Worm (Caenorhabditis elegans) whole organism, midembryonic: ENCODE measurements around the gene mls-1.
A peak's percentile ranks its signal among the peaks of the same experiment; 100 is the strongest.

Source experiments
- T22C8.4 ChIP-seq: fragments of 200-800 bp; sonication (Bioruptor generic); IDR thresholded peaks from 2 replicates; pipeline ENCODE4 v1.3.6; 2022; ENCODE audit warnings: missing genetic modification characterization, missing compliant biosample characterization
- cog-1 ChIP-seq: sonication (generic microtip); optimal IDR thresholded peaks from 2 replicates; lab custom pipeline; 2016; ENCODE audit warnings: missing genetic modification characterization, missing compliant biosample characterization
- flt-1 ChIP-seq: fragments of 200-800 bp; sonication (Bioruptor generic); IDR thresholded peaks from 2 replicates; pipeline ENCODE4 v1.3.6; 2022; ENCODE audit warnings: missing genetic modification characterization, missing compliant biosample characterization
- klf-2 ChIP-seq: fragments of 200-800 bp; sonication (Bioruptor generic); conservative IDR thresholded peaks from 2 replicates; pipeline ENCODE4 v1.3.6; 2022; ENCODE audit warnings: missing genetic modification reagents, missing genetic modification characterization, missing compliant biosample characterization
- med-1 ChIP-seq: sonication (generic microtip); optimal IDR thresholded peaks from 2 replicates; lab custom pipeline; 2017; ENCODE audit warnings: missing genetic modification characterization, mild to moderate bottlenecking, missing compliant biosample characterization, antibody characterized with exemption, missing genetic modification reagents; ENCODE audit not compliant: insufficient read depth
- ref-1 ChIP-seq: fragments of 200-800 bp; sonication (Bioruptor generic); conservative IDR thresholded peaks from 2 replicates; pipeline ENCODE4 v1.3.6; 2022; ENCODE audit warnings: missing genetic modification reagents, missing genetic modification characterization, missing compliant biosample characterization
- tab-1 ChIP-seq: fragments of 200-800 bp; sonication (Bioruptor generic); IDR thresholded peaks from 2 replicates; pipeline ENCODE4 v1.3.6; 2022; ENCODE audit warnings: missing genetic modification characterization, missing compliant biosample characterization
- ztf-23 ChIP-seq: fragments of 200-800 bp; sonication (Bioruptor generic); IDR thresholded peaks from 2 replicates; pipeline ENCODE4 v1.3.6; 2022; ENCODE audit warnings: missing genetic modification reagents, missing genetic modification characterization, missing compliant biosample characterization
- ztf-29 ChIP-seq: fragments of 200-800 bp; sonication (Bioruptor generic); IDR thresholded peaks from 2 replicates; pipeline ENCODE4 v1.3.6; 2022; ENCODE audit warnings: missing genetic modification reagents, missing genetic modification characterization, missing compliant biosample characterization

mls-1 gene

ce11 chrIII:7484765-7485164 is 24.6 kb downstream of the mls-1 start:
- no peak for TF ChIP-seq med-1 (GFP tag; lab: Kevin White, UChicago)
- TF ChIP-seq ztf-29 (GFP tag; lab: Robert Waterston, UW), result no peak
- TF ChIP-seq T22C8.4, result no peak

ce11 chrIII:7488303-7488702 is 28.2 kb downstream of the mls-1 start:
- TF ChIP-seq ztf-29 (GFP tag; lab: Robert Waterston, UW) (no peak), med-1 (GFP tag; lab: Kevin White, UChicago) (no peak), ztf-23 (no peak), T22C8.4 (no peak), cog-1 (tag; lab: Kevin White, UChicago) (no peak), flt-1 (GFP tag; lab: Robert Waterston, UW) (no peak), tab-1 (GFP tag; lab: Robert Waterston, UW) (no peak), ref-1 (GFP tag; lab: Robert Waterston, UW) (no peak), klf-2 (GFP tag; lab: Robert Waterston, UW) (no peak)

ce11 chrIII:7489055-7489534 is 29.0 kb downstream of the mls-1 start, which contains the start of gene mup-4:
TSS of gene mup-4 (minus strand) at chrIII:7489105.
- TF ChIP-seq klf-2 (GFP tag; lab: Robert Waterston, UW), result no peak
- no peak for TF ChIP-seq ztf-23
- no peak for TF ChIP-seq ref-1 (GFP tag; lab: Robert Waterston, UW)
- TF ChIP-seq ztf-29 (GFP tag; lab: Robert Waterston, UW), result no peak
- TF ChIP-seq flt-1 (GFP tag; lab: Robert Waterston, UW), result no peak
- no peak for TF ChIP-seq cog-1 (tag; lab: Kevin White, UChicago)

- TF ChIP-seq ztf-29 (GFP tag; lab: Robert Waterston, UW), result no peak
- TF ChIP-seq flt-1 (GFP tag; lab: Robert Waterston, UW), result no peak
- no peak for TF ChIP-seq med-1 (GFP tag; lab: Kevin White, UChicago)
- TF ChIP-seq cog-1 (tag; lab: Kevin White, UChicago), result no peak
- TF ChIP-seq ref-1 (GFP tag; lab: Robert Waterston, UW), result no peak
- no peak for TF ChIP-seq ztf-23
These were observed 29.9 kb downstream of the mls-1 start for ce11 chrIII:7490061-7490460.

ce11 chrIII:7491931-7492330 is 31.8 kb downstream of the mls-1 start:
- no peak for TF ChIP-seq klf-2 (GFP tag; lab: Robert Waterston, UW)
- TF ChIP-seq flt-1 (GFP tag; lab: Robert Waterston, UW), result no peak
- no peak for TF ChIP-seq cog-1 (tag; lab: Kevin White, UChicago)
- TF ChIP-seq ref-1 (GFP tag; lab: Robert Waterston, UW), result no peak

- TF ChIP-seq flt-1 (GFP tag; lab: Robert Waterston, UW) (peak; percentile 78), klf-2 (GFP tag; lab: Robert Waterston, UW) (no peak)
These were observed 34.7 kb downstream of the mls-1 start for ce11 chrIII:7494850-7495314.

ce11 chrIII:7495616-7496146 is 35.5 kb downstream of the mls-1 start:
- TF ChIP-seq ztf-29 (GFP tag; lab: Robert Waterston, UW) (no peak), ztf-23 (no peak), ref-1 (GFP tag; lab: Robert Waterston, UW) (no peak), cog-1 (tag; lab: Kevin White, UChicago) (no peak), tab-1 (GFP tag; lab: Robert Waterston, UW) (no peak), T22C8.4 (no peak), klf-2 (GFP tag; lab: Robert Waterston, UW) (no peak), med-1 (GFP tag; lab: Kevin White, UChicago) (no peak)

- TF ChIP-seq flt-1 (GFP tag; lab: Robert Waterston, UW) (no peak), tab-1 (GFP tag; lab: Robert Waterston, UW) (no peak), med-1 (GFP tag; lab: Kevin White, UChicago) (no peak), T22C8.4 (no peak), ztf-29 (GFP tag; lab: Robert Waterston, UW) (no peak), klf-2 (GFP tag; lab: Robert Waterston, UW) (no peak), ztf-23 (no peak)
These were observed 37.7 kb downstream of the mls-1 start, which contains the start of gene cgh-1 for ce11 chrIII:7497782-7498266. TSS of gene cgh-1 (minus strand) at chrIII:7497832.

- TF ChIP-seq tab-1 (GFP tag; lab: Robert Waterston, UW) (0 out of 2 replicates have a peak, but pooled peaks have one; percentile 20), cog-1 (tag; lab: Kevin White, UChicago) (peak; percentile 63), ztf-23 (peak; percentile 64; the same call in 1 of the 2 replicates), flt-1 (GFP tag; lab: Robert Waterston, UW) (peak; percentile 61; the same call in 1 of the 2 replicates), klf-2 (GFP tag; lab: Robert Waterston, UW) (no peak), ztf-29 (GFP tag; lab: Robert Waterston, UW) (peak; percentile 69)
These were observed 38.2 kb downstream of the mls-1 start for ce11 chrIII:7498346-7498745.

- TF ChIP-seq cog-1 (tag; lab: Kevin White, UChicago) (peak; percentile 17), med-1 (GFP tag; lab: Kevin White, UChicago) (peak; percentile 13), flt-1 (GFP tag; lab: Robert Waterston, UW) (no peak), ztf-23 (no peak), T22C8.4 (no peak)
These were observed 39.3 kb downstream of the mls-1 start, which contains the start of the genes C07H6.9 and sap-140 for ce11 chrIII:7499421-7499902. TSS of gene C07H6.9 (minus strand) at chrIII:7499471. TSS of gene sap-140 (plus strand) at chrIII:7499738.
